Fruit fly (Drosophila melanogaster) whole organism, embryonic: ENCODE data around the gene fry.
A peak's percentile ranks its signal among the peaks of the same experiment; 100 is the strongest.

Experiments used
- Abd-B ChIP-seq: fragments of 200-800 bp; sonication (Bioruptor generic); optimal IDR thresholded peaks from 2 replicates; lab custom pipeline; 2018; ENCODE audit warnings: missing biosample characterization, mild to moderate bottlenecking, missing genetic modification characterization, moderate library complexity
- Blimp-1 ChIP-seq: fragments of 200-800 bp; sonication (Bioruptor generic); optimal IDR thresholded peaks from 3 replicates; lab custom pipeline; 2018; ENCODE audit warnings: missing biosample characterization, missing genetic modification characterization, mild to moderate bottlenecking, moderate library complexity, missing genetic modification reagents
- C15 ChIP-seq: fragments of 200-800 bp; sonication (Bioruptor generic); IDR thresholded peaks from 3 replicates; pipeline ENCODE4 v1.3.6; 2022; ENCODE audit warnings: missing biosample characterization, missing genetic modification characterization
- CG10147 ChIP-seq: fragments of 200-800 bp; sonication (Bioruptor generic); optimal IDR thresholded peaks from 2 replicates; lab custom pipeline; 2019; ENCODE audit warnings: missing biosample characterization, mild to moderate bottlenecking, missing genetic modification characterization, moderate library complexity
- CG10462 ChIP-seq: fragments of 200-800 bp; sonication (Bioruptor generic); optimal IDR thresholded peaks from 2 replicates; lab custom pipeline; 2016; ENCODE audit warnings: missing biosample characterization, missing genetic modification characterization
- CG12071 ChIP-seq: fragments of 200-800 bp; sonication (Bioruptor generic); optimal IDR thresholded peaks from 3 replicates; lab custom pipeline; 2018; ENCODE audit warnings: missing biosample characterization, mild to moderate bottlenecking, missing genetic modification characterization
- CG14014 ChIP-seq: fragments of 200-800 bp; sonication (Bioruptor generic); IDR thresholded peaks from 2 replicates; pipeline ENCODE4 v1.3.6; 2022; ENCODE audit warnings: missing biosample characterization, missing genetic modification characterization
- CG14710 ChIP-seq: fragments of 200-800 bp; sonication (Bioruptor generic); optimal IDR thresholded peaks from 3 replicates; lab custom pipeline; 2019; ENCODE audit warnings: missing biosample characterization, mild to moderate bottlenecking, missing genetic modification characterization, moderate library complexity
- CG17361 ChIP-seq: fragments of 200-800 bp; sonication (Bioruptor generic); IDR thresholded peaks from 3 replicates; pipeline ENCODE4 v1.3.6; 2022; ENCODE audit warnings: missing biosample characterization, missing genetic modification characterization
- CG18619 ChIP-seq: fragments of 200-800 bp; sonication (Bioruptor generic); optimal IDR thresholded peaks from 3 replicates; lab custom pipeline; 2017; ENCODE audit warnings: missing biosample characterization, mild to moderate bottlenecking, missing genetic modification characterization
- CG2120 ChIP-seq: fragments of 200-800 bp; sonication (Bioruptor generic); optimal IDR thresholded peaks from 3 replicates; lab custom pipeline; 2016; ENCODE audit warnings: missing biosample characterization, missing genetic modification characterization
- CG2199 ChIP-seq: fragments of 200-800 bp; sonication (Bioruptor generic); IDR thresholded peaks from 3 replicates; pipeline ENCODE4 v1.3.6; 2022; ENCODE audit warnings: missing biosample characterization, missing genetic modification characterization
- CG34422 ChIP-seq: fragments of 200-800 bp; sonication (Bioruptor generic); IDR thresholded peaks from 3 replicates; pipeline ENCODE4 v1.3.6; 2022; ENCODE audit warnings: missing biosample characterization, missing genetic modification characterization
- CG3838 ChIP-seq: fragments of 200-800 bp; sonication (Bioruptor generic); optimal IDR thresholded peaks from 3 replicates; lab custom pipeline; 2016; ENCODE audit warnings: missing biosample characterization, missing genetic modification characterization
- CG3847 ChIP-seq: fragments of 200-800 bp; sonication (Bioruptor generic); IDR thresholded peaks from 2 replicates; pipeline ENCODE4 v1.3.6; 2022; ENCODE audit warnings: missing biosample characterization, missing genetic modification characterization
- CG6654 ChIP-seq: fragments of 200-800 bp; sonication (Bioruptor generic); optimal IDR thresholded peaks from 2 replicates; lab custom pipeline; 2017; ENCODE audit warnings: missing biosample characterization, mild to moderate bottlenecking, missing genetic modification characterization
- CG7556 ChIP-seq: fragments of 200-800 bp; sonication (Bioruptor generic); optimal IDR thresholded peaks from 2 replicates; lab custom pipeline; 2017; ENCODE audit warnings: missing biosample characterization, mild to moderate bottlenecking, missing genetic modification characterization
- CG8478 ChIP-seq: fragments of >200 bp; optimal IDR thresholded peaks from 2 replicates; lab custom pipeline; 2018
- CHES-1-like ChIP-seq: fragments of 200-800 bp; sonication (Bioruptor generic); optimal IDR thresholded peaks from 2 replicates; lab custom pipeline; 2016; ENCODE audit warnings: missing biosample characterization, missing genetic modification characterization
- Chrac-16 ChIP-seq: fragments of 200-800 bp; sonication (Bioruptor generic); optimal IDR thresholded peaks from 3 replicates; lab custom pipeline; 2016; ENCODE audit warnings: missing biosample characterization, missing genetic modification characterization
- Dad ChIP-seq: fragments of 200-800 bp; sonication (Bioruptor generic); optimal IDR thresholded peaks from 3 replicates; lab custom pipeline; 2016; ENCODE audit warnings: missing biosample characterization, missing genetic modification characterization
- Dbx ChIP-seq: fragments of 200-800 bp; sonication (Bioruptor generic); IDR thresholded peaks from 3 replicates; pipeline ENCODE4 v1.3.6; 2022; ENCODE audit warnings: missing biosample characterization, missing genetic modification characterization
- Fer2 ChIP-seq: fragments of 200-800 bp; sonication (Bioruptor generic); optimal IDR thresholded peaks from 2 replicates; lab custom pipeline; 2018; ENCODE audit warnings: missing biosample characterization, mild to moderate bottlenecking, missing genetic modification characterization, moderate library complexity
- HLHmδ ChIP-seq: fragments of 200-800 bp; sonication (Bioruptor generic); optimal IDR thresholded peaks from 2 replicates; lab custom pipeline; 2018; ENCODE audit warnings: missing biosample characterization, mild to moderate bottlenecking, missing genetic modification characterization, moderate library complexity
- Hmx ChIP-seq: fragments of 200-800 bp; sonication (Bioruptor generic); optimal IDR thresholded peaks from 2 replicates; lab custom pipeline; 2016; ENCODE audit warnings: missing biosample characterization, missing genetic modification characterization
- Hr3 ChIP-seq: fragments of 200-800 bp; sonication (Bioruptor generic); optimal IDR thresholded peaks from 3 replicates; lab custom pipeline; 2016; ENCODE audit warnings: missing biosample characterization, missing genetic modification characterization
- Hr51 ChIP-seq, 2 experiments: fragments of 200-800 bp; sonication (Bioruptor generic); optimal IDR thresholded peaks; 2 replicates in 1 of 2; 3 replicates in 1 of 2; lab custom pipeline; 2016 to 2018; ENCODE audit warnings: missing biosample characterization in 2 of 2, missing genetic modification characterization in 2 of 2, mild to moderate bottlenecking in 1 of 2, moderate library complexity in 1 of 2
- MTF-1 ChIP-seq: fragments of 200-800 bp; sonication (Bioruptor generic); optimal IDR thresholded peaks from 2 replicates; lab custom pipeline; 2018; ENCODE audit warnings: missing biosample characterization, mild to moderate bottlenecking, missing genetic modification characterization, borderline replicate concordance
- Ravus ChIP-seq: fragments of 200-800 bp; sonication (Bioruptor generic); IDR thresholded peaks from 2 replicates; pipeline ENCODE4 v1.3.6; 2022; ENCODE audit warnings: missing biosample characterization, missing genetic modification characterization
- Sox100B ChIP-seq: fragments of 200-800 bp; sonication (Bioruptor generic); optimal IDR thresholded peaks from 3 replicates; lab custom pipeline; 2018; ENCODE audit warnings: missing biosample characterization, mild to moderate bottlenecking, missing genetic modification characterization
- Stat92E ChIP-seq, 3 experiments: fragments of >200 bp in 2 of 3; fragments of 200-800 bp in 1 of 3; sonication (Bioruptor generic) in 1 of 3; optimal IDR thresholded peaks; 2 replicates each; lab custom pipeline; 2017 to 2019; ENCODE audit warnings: missing biosample characterization in 3 of 3, missing genetic modification characterization in 3 of 3, mild to moderate bottlenecking in 1 of 3, moderate library complexity in 1 of 3
- Taf1 ChIP-seq: fragments of 200-800 bp; sonication (Bioruptor generic); IDR thresholded peaks from 2 replicates; pipeline ENCODE4 v1.3.6; 2022; ENCODE audit warnings: missing biosample characterization, missing genetic modification characterization
- Usf ChIP-seq: fragments of 200-800 bp; sonication (Bioruptor generic); optimal IDR thresholded peaks from 2 replicates; lab custom pipeline; 2017; ENCODE audit warnings: missing genotype, missing biosample characterization, missing genetic modification characterization
- aop ChIP-seq: fragments of 200-800 bp; sonication (Bioruptor generic); IDR thresholded peaks from 2 replicates; pipeline ENCODE4 v1.3.6; 2022; ENCODE audit warnings: missing biosample characterization, missing genetic modification characterization
- ara ChIP-seq: fragments of 200-800 bp; sonication (Bioruptor generic); IDR thresholded peaks from 2 replicates; pipeline ENCODE4 v1.3.6; 2022; ENCODE audit warnings: missing biosample characterization, missing genetic modification characterization
- ash1 ChIP-seq: fragments of 200-800 bp; sonication (Bioruptor generic); optimal IDR thresholded peaks from 2 replicates; lab custom pipeline; 2018; ENCODE audit warnings: missing biosample characterization, mild to moderate bottlenecking, missing genetic modification characterization
- bab2 ChIP-seq: fragments of 200-800 bp; sonication (Bioruptor generic); optimal IDR thresholded peaks from 2 replicates; lab custom pipeline; 2016; ENCODE audit warnings: missing biosample characterization, missing genetic modification characterization
- caup ChIP-seq: fragments of 200-800 bp; sonication (Bioruptor generic); optimal IDR thresholded peaks from 3 replicates; lab custom pipeline; 2017; ENCODE audit warnings: missing biosample characterization, mild to moderate bottlenecking, missing genetic modification characterization, moderate library complexity; ENCODE audit not compliant: severe bottlenecking
- crc ChIP-seq: fragments of 200-800 bp; sonication (Bioruptor generic); optimal IDR thresholded peaks from 2 replicates; lab custom pipeline; 2016; ENCODE audit warnings: missing biosample characterization, missing genetic modification characterization
- emc ChIP-seq: fragments of 200-800 bp; sonication (Bioruptor generic); optimal IDR thresholded peaks from 2 replicates; lab custom pipeline; 2016; ENCODE audit warnings: missing biosample characterization, missing genetic modification characterization
- kah ChIP-seq: fragments of 200-800 bp; sonication (Bioruptor generic); optimal IDR thresholded peaks from 2 replicates; lab custom pipeline; 2018; ENCODE audit warnings: missing biosample characterization, mild to moderate bottlenecking, missing genetic modification characterization
- lbe ChIP-seq: fragments of 200-800 bp; sonication (Bioruptor generic); optimal IDR thresholded peaks from 2 replicates; lab custom pipeline; 2016; ENCODE audit warnings: missing biosample characterization, mild to moderate bottlenecking, missing genetic modification characterization
- lmd ChIP-seq: fragments of 200-800 bp; sonication (Bioruptor generic); IDR thresholded peaks from 2 replicates; pipeline ENCODE4 v1.3.6; 2022; ENCODE audit warnings: missing biosample characterization, missing genetic modification characterization
- mirr ChIP-seq: fragments of 200-800 bp; sonication (Bioruptor generic); optimal IDR thresholded peaks from 3 replicates; lab custom pipeline; 2018; ENCODE audit warnings: missing biosample characterization, mild to moderate bottlenecking, missing genetic modification characterization
- otp ChIP-seq: fragments of 200-800 bp; sonication (Bioruptor generic); IDR thresholded peaks from 3 replicates; pipeline ENCODE4, ENCODE4 v1.3.6; 2022; ENCODE audit warnings: missing biosample characterization, missing genetic modification characterization
- pb ChIP-seq: fragments of 200-800 bp; sonication (Bioruptor generic); optimal IDR thresholded peaks from 3 replicates; lab custom pipeline; 2016; ENCODE audit warnings: missing biosample characterization, missing genetic modification characterization
- pfk ChIP-seq: fragments of 200-800 bp; sonication (Bioruptor generic); optimal IDR thresholded peaks from 2 replicates; lab custom pipeline; 2018; ENCODE audit warnings: missing biosample characterization, mild to moderate bottlenecking, missing genetic modification characterization, moderate library complexity
- tgo ChIP-seq: fragments of 200-800 bp; sonication (Bioruptor generic); IDR thresholded peaks from 3 replicates; pipeline ENCODE4 v1.3.6; 2022; ENCODE audit warnings: missing biosample characterization, missing genetic modification characterization
- wdn ChIP-seq: fragments of 200-800 bp; sonication (Bioruptor generic); IDR thresholded peaks from 2 replicates; pipeline ENCODE4 v1.3.6; 2022; ENCODE audit warnings: missing biosample characterization, missing genetic modification characterization
- yki ChIP-seq: fragments of >200 bp; optimal IDR thresholded peaks from 3 replicates; lab custom pipeline; 2018

fry gene

dm6 chr3L:9713828-9714536, 35.1 kb upstream of the fry start, which contains the start of gene vsg (continued):
- no peak for TF ChIP-seq C15 (GFP tag; lab: Robert Waterston, UW)
- no peak for TF ChIP-seq yki (lab: Kevin White, UChicago)
- peak; percentile 10 for TF ChIP-seq HLHmδ (GFP tag; lab: Kevin White, UChicago)
- peak; percentile 54 for TF ChIP-seq caup (GFP tag; lab: Kevin White, UChicago)
- no peak for TF ChIP-seq Taf1 (GFP tag; lab: Robert Waterston, UW)
- peak; percentile 81 for TF ChIP-seq tgo (GFP tag; lab: Robert Waterston, UW)
- peak; percentile 94 for TF ChIP-seq CG14710
- TF ChIP-seq Usf (GFP tag; lab: Kevin White, UChicago) = peak; percentile 69
- 0 out of 3 replicates have a peak, but pooled peaks have one; percentile 29 for TF ChIP-seq CG2199 (GFP tag; lab: Robert Waterston, UW)
- peak; percentile 63 for TF ChIP-seq CG10462 (GFP tag; lab: Kevin White, UChicago)
- peak; percentile 61 for TF ChIP-seq kah (GFP tag; lab: Kevin White, UChicago)
- no peak for TF ChIP-seq Stat92E (GFP tag; optimal IDR thresholded peaks at IDR 0.05; lab: Kevin White, UChicago)
- peak; percentile 76 for TF ChIP-seq CG10147 (GFP tag; lab: Kevin White, UChicago)
- TF ChIP-seq Dbx (GFP tag; lab: Robert Waterston, UW) = peak; percentile 71; the same call in 2 of the 3 replicates
- TF ChIP-seq CG2120 (GFP tag; lab: Kevin White, UChicago) = peak; percentile 78
- no peak for TF ChIP-seq CHES-1-like (GFP tag; lab: Kevin White, UChicago)
- peak; percentile 33; the same call in 1 of the 2 replicates for TF ChIP-seq ara (GFP tag; lab: Robert Waterston, UW)
- TF ChIP-seq CG14014 (GFP tag; lab: Robert Waterston, UW) = peak; percentile 66; the same call in 1 of the 2 replicates
- TF ChIP-seq CG6654 (GFP tag; lab: Kevin White, UChicago) = peak; percentile 53
- TF ChIP-seq CG7556 (GFP tag; lab: Kevin White, UChicago) = peak; percentile 79
- no peak for TF ChIP-seq lbe (GFP tag; lab: Kevin White, UChicago)
- peak; percentile 74 for TF ChIP-seq CG18619
- no peak for TF ChIP-seq Ravus
- TF ChIP-seq otp = no peak
- TF ChIP-seq lmd = peak; percentile 74
- TF ChIP-seq Dad (GFP tag; lab: Kevin White, UChicago) = no peak
- no peak for TF ChIP-seq CG8478
- TF ChIP-seq CG34422 = peak; percentile 44
- TF ChIP-seq CG17361 = peak; percentile 97
- no peak for TF ChIP-seq ash1 (GFP tag; lab: Kevin White, UChicago)
- TF ChIP-seq mirr (GFP tag; lab: Kevin White, UChicago) = no peak
- TF ChIP-seq emc (GFP tag; lab: Kevin White, UChicago) = peak; percentile 15
- TF ChIP-seq pfk (GFP tag; lab: Kevin White, UChicago) = no peak
- TF ChIP-seq Hmx (GFP tag; lab: Kevin White, UChicago) = no peak
- TF ChIP-seq crc = no peak
- peak; percentile 4 for TF ChIP-seq Sox100B (GFP tag; lab: Kevin White, UChicago)
- no peak for TF ChIP-seq CG3838 (GFP tag; lab: Kevin White, UChicago)
- peak; percentile 13 for TF ChIP-seq wdn (GFP tag; lab: Robert Waterston, UW)
- no peak for TF ChIP-seq MTF-1
- TF ChIP-seq Hr51 (GFP tag; optimal IDR thresholded peaks at IDR 0.05; lab: Kevin White, UChicago) = peak in 1 of 2 experiments; percentile 87
- TF ChIP-seq pb = no peak
- peak; percentile 72 for TF ChIP-seq Fer2
- TF ChIP-seq Blimp-1 = peak; percentile 69
- TF ChIP-seq Abd-B (GFP tag; lab: Kevin White, UChicago) = peak; percentile 87
- TF ChIP-seq CG3847 (GFP tag; lab: Robert Waterston, UW) = peak; percentile 62
- peak; percentile 74 for TF ChIP-seq Chrac-16 (GFP tag; lab: Kevin White, UChicago)
- TF ChIP-seq bab2 (GFP tag; lab: Kevin White, UChicago) = peak; percentile 35
- peak; percentile 90 for TF ChIP-seq Hr3 (GFP tag; lab: Kevin White, UChicago)
- no peak for TF ChIP-seq CG12071 (GFP tag; lab: Kevin White, UChicago)
- no peak for TF ChIP-seq aop
